Fruit fly (Drosophila melanogaster) whole organism, adult: ENCODE results near the gene Kaz.

Experiments used
- CG11617 ChIP-seq: fragments of 200-800 bp; sonication (Bioruptor generic); optimal IDR thresholded peaks from 2 replicates; lab custom pipeline; 2017; ENCODE audit warnings: mild to moderate bottlenecking, missing biosample characterization, missing genetic modification reagents, missing genetic modification characterization
- Clk ChIP-seq: fragments of 200-800 bp; sonication (Bioruptor generic); optimal IDR thresholded peaks from 2 replicates; lab custom pipeline; 2017; ENCODE audit warnings: missing biosample characterization, missing genetic modification characterization
- ovo ChIP-seq: fragments of 200-800 bp; sonication (Bioruptor generic); optimal IDR thresholded peaks from 2 replicates; lab custom pipeline; 2016; ENCODE audit warnings: missing biosample characterization, missing genetic modification characterization
- tj ChIP-seq: fragments of 200-800 bp; sonication (Bioruptor generic); optimal IDR thresholded peaks from 3 replicates; lab custom pipeline; 2017; ENCODE audit warnings: missing biosample characterization, mild to moderate bottlenecking, missing genetic modification characterization, moderate library complexity

- TF ChIP-seq CG11617 (no peak), Clk (no peak), tj (GFP tag; lab: Kevin White, UChicago) (no peak), ovo (GFP tag; lab: Kevin White, UChicago) (no peak)
These were observed 1.5 kb downstream of the Kaz start, which contains the start of gene RabX4 for dm6 chr3R:24828234-24828633.
